Worm (Caenorhabditis elegans): ENCODE measurements around the gene ckb-1.

- TF ChIP-seq nhr-28 (tag; optimal IDR thresholded peaks at IDR 0.05) (no peak), nhr-11 (tag; optimal IDR thresholded peaks at IDR 0.05) (no peak), fkh-10 (GFP tag; optimal IDR thresholded peaks at IDR 0.05) (no peak), ceh-82 (tag; optimal IDR thresholded peaks at IDR 0.05) (no peak), lin-39 (tag; optimal IDR thresholded peaks at IDR 0.05) (no peak), ztf-11 (tag; optimal IDR thresholded peaks at IDR 0.05) (no peak), pha-4 (tag; optimal IDR thresholded peaks at IDR 0.05) (no peak)
Observed at ce11 chrIII:4395857-4396256, 30.8 kb downstream of the ckb-1 start.

All from whole organism, L3 larva.